Fruit fly (Drosophila melanogaster) whole organism, embryonic: ENCODE data around the gene Snx27.
A peak's percentile ranks its signal among the peaks of the same experiment; 100 is the strongest.

Experiments
- CG10209 ChIP-seq: fragments of 200-800 bp; sonication (Bioruptor generic); optimal IDR thresholded peaks from 3 replicates; lab custom pipeline; 2017; ENCODE audit warnings: missing biosample characterization, mild to moderate bottlenecking, missing genetic modification characterization, missing genetic modification reagents
- CG10267 ChIP-seq: fragments of 200-800 bp; sonication (Bioruptor generic); optimal IDR thresholded peaks from 2 replicates; lab custom pipeline; 2018; ENCODE audit warnings: missing biosample characterization, mild to moderate bottlenecking, missing genetic modification characterization, moderate library complexity
- CG10366 ChIP-seq: fragments of 200-800 bp; sonication (Bioruptor generic); IDR thresholded peaks from 2 replicates; pipeline ENCODE4 v1.3.6; 2022; ENCODE audit warnings: missing biosample characterization, missing genetic modification characterization
- CG10543 ChIP-seq: fragments of 200-800 bp; sonication (Bioruptor generic); optimal IDR thresholded peaks from 3 replicates; lab custom pipeline; 2017; ENCODE audit warnings: missing biosample characterization, mild to moderate bottlenecking, missing genetic modification characterization, moderate library complexity
- CG10959 ChIP-seq: fragments of 200-800 bp; sonication (Bioruptor generic); IDR thresholded peaks from 2 replicates; pipeline ENCODE4 v1.3.6; 2022; ENCODE audit warnings: missing biosample characterization, missing genetic modification characterization
- CG12391 ChIP-seq: fragments of 200-800 bp; sonication (Bioruptor generic); optimal IDR thresholded peaks from 3 replicates; lab custom pipeline; 2018; ENCODE audit warnings: missing biosample characterization, mild to moderate bottlenecking, missing genetic modification characterization, moderate library complexity
- CG12744 ChIP-seq: fragments of 200-800 bp; sonication (Bioruptor generic); optimal IDR thresholded peaks from 2 replicates; lab custom pipeline; 2016; ENCODE audit warnings: missing biosample characterization, missing genetic modification characterization
- CG13624 ChIP-seq: fragments of 200-800 bp; sonication (Bioruptor generic); optimal IDR thresholded peaks from 2 replicates; lab custom pipeline; 2016; ENCODE audit warnings: missing biosample characterization, missing genetic modification characterization
- CG16815 ChIP-seq: fragments of 200-800 bp; sonication (Bioruptor generic); optimal IDR thresholded peaks from 3 replicates; lab custom pipeline; 2017; ENCODE audit warnings: missing biosample characterization, mild to moderate bottlenecking, missing genetic modification characterization
- CG16863 ChIP-seq: fragments of 200-800 bp; sonication (Bioruptor generic); optimal IDR thresholded peaks from 3 replicates; lab custom pipeline; 2016; ENCODE audit warnings: missing biosample characterization, missing genetic modification characterization
- CG17186 ChIP-seq: fragments of 200-800 bp; sonication (Bioruptor generic); optimal IDR thresholded peaks from 3 replicates; lab custom pipeline; 2017; ENCODE audit warnings: missing biosample characterization, missing genetic modification reagents, missing genetic modification characterization
- CG17829 ChIP-seq: fragments of 200-800 bp; optimal IDR thresholded peaks from 2 replicates; lab custom pipeline; 2019; ENCODE audit warnings: missing biosample characterization, mild to moderate bottlenecking, missing genetic modification characterization, moderate library complexity
- CG30431 ChIP-seq: fragments of 200-800 bp; sonication (Bioruptor generic); optimal IDR thresholded peaks from 2 replicates; lab custom pipeline; 2017; ENCODE audit warnings: missing biosample characterization, missing genetic modification characterization
- CG31224 ChIP-seq: fragments of 200-800 bp; sonication (Bioruptor generic); IDR thresholded peaks from 2 replicates; pipeline ENCODE4 v1.3.6; 2022; ENCODE audit warnings: missing biosample characterization, missing genetic modification characterization
- CG34376 ChIP-seq: fragments of 200-800 bp; sonication (Bioruptor generic); optimal IDR thresholded peaks from 2 replicates; lab custom pipeline; 2018; ENCODE audit warnings: missing biosample characterization, mild to moderate bottlenecking, missing genetic modification characterization
- CG6791 ChIP-seq: fragments of 200-800 bp; sonication (Bioruptor generic); IDR thresholded peaks from 3 replicates; pipeline ENCODE4 v1.3.6; 2022; ENCODE audit warnings: missing biosample characterization, missing genetic modification characterization; ENCODE audit not compliant: partially characterized antibody
- CG6813 ChIP-seq: fragments of 200-800 bp; sonication (Bioruptor generic); optimal IDR thresholded peaks from 2 replicates; lab custom pipeline; 2017; ENCODE audit warnings: missing biosample characterization, missing genetic modification characterization, mild to moderate bottlenecking, moderate library complexity, missing genetic modification reagents
- CG7839 ChIP-seq: fragments of 200-800 bp; sonication (Bioruptor generic); optimal IDR thresholded peaks from 3 replicates; lab custom pipeline; 2018; ENCODE audit warnings: missing biosample characterization, mild to moderate bottlenecking, missing genetic modification characterization, moderate library complexity
- CG7963 ChIP-seq: fragments of 200-800 bp; sonication (Bioruptor generic); IDR thresholded peaks from 3 replicates; pipeline ENCODE4 v1.3.6; 2022; ENCODE audit warnings: missing biosample characterization, missing genetic modification characterization; ENCODE audit not compliant: partially characterized antibody
- CG8290 ChIP-seq, 3 experiments: fragments of 200-800 bp; sonication (Bioruptor generic); optimal IDR thresholded peaks; 2 replicates each; lab custom pipeline; 2016 to 2019; ENCODE audit warnings: missing biosample characterization in 3 of 3, missing genetic modification characterization in 3 of 3, mild to moderate bottlenecking in 2 of 3, moderate library complexity in 1 of 3
- CG8765 ChIP-seq: fragments of 200-800 bp; sonication (Bioruptor generic); IDR thresholded peaks from 2 replicates; pipeline ENCODE4 v1.3.6; 2022; ENCODE audit warnings: missing biosample characterization, missing genetic modification characterization
- CG9876 ChIP-seq: fragments of 200-800 bp; sonication (Bioruptor generic); optimal IDR thresholded peaks from 2 replicates; lab custom pipeline; 2016; ENCODE audit warnings: missing biosample characterization, missing genetic modification characterization
- CkIIα-i1 ChIP-seq: fragments of 200-800 bp; sonication (Bioruptor generic); IDR thresholded peaks from 2 replicates; pipeline ENCODE4 v1.3.6; 2022; ENCODE audit warnings: missing biosample characterization, missing genetic modification characterization
- H2.0 ChIP-seq: fragments of 200-800 bp; sonication (Bioruptor generic); IDR thresholded peaks from 2 replicates; pipeline ENCODE4 v1.3.6; 2022; ENCODE audit warnings: missing biosample characterization, missing genetic modification characterization
- Mad ChIP-seq: fragments of 200-800 bp; sonication (Bioruptor generic); optimal IDR thresholded peaks from 2 replicates; lab custom pipeline; 2016; ENCODE audit warnings: missing biosample characterization, missing genetic modification characterization
- Nf-YC ChIP-seq: fragments of 200-800 bp; optimal IDR thresholded peaks from 3 replicates; lab custom pipeline; 2019; ENCODE audit warnings: missing biosample characterization, mild to moderate bottlenecking, missing genetic modification characterization, moderate library complexity
- Rfx ChIP-seq: fragments of 200-800 bp; sonication (Bioruptor generic); IDR thresholded peaks from 2 replicates; pipeline ENCODE4 v1.3.6; 2022; ENCODE audit warnings: missing biosample characterization, missing genetic modification characterization
- Tbp ChIP-seq: fragments of >200 bp; optimal IDR thresholded peaks from 2 replicates; lab custom pipeline; 2018; ENCODE audit warnings: missing biosample characterization, missing genetic modification characterization
- br ChIP-seq: fragments of >200 bp; optimal IDR thresholded peaks from 2 replicates; lab custom pipeline; 2017
- cad ChIP-seq: fragments of >200 bp; optimal IDR thresholded peaks from 2 replicates; lab custom pipeline; 2017; ENCODE audit warnings: missing biosample characterization, missing genetic modification characterization
- cato ChIP-seq: fragments of 200-800 bp; sonication (Bioruptor generic); optimal IDR thresholded peaks from 2 replicates; lab custom pipeline; 2016; ENCODE audit warnings: missing biosample characterization, missing genetic modification characterization, borderline replicate concordance
- dan ChIP-seq: fragments of 200-800 bp; sonication (Bioruptor generic); IDR thresholded peaks from 2 replicates; pipeline ENCODE4 v1.3.6; 2022; ENCODE audit warnings: missing biosample characterization, missing genetic modification characterization
- dpn ChIP-seq, 2 experiments: fragments of 200-800 bp; sonication (Bioruptor generic); optimal IDR thresholded peaks; 3 replicates each; lab custom pipeline; 2016; ENCODE audit warnings: missing biosample characterization in 2 of 2, missing genetic modification characterization in 2 of 2
- esg ChIP-seq: fragments of 200-800 bp; sonication (Bioruptor generic); conservative IDR thresholded peaks from 2 replicates; pipeline ENCODE4 v1.3.6; 2022; ENCODE audit warnings: missing biosample characterization, missing genetic modification characterization
- eyg ChIP-seq: fragments of 200-800 bp; sonication (Bioruptor generic); optimal IDR thresholded peaks from 3 replicates; lab custom pipeline; 2016; ENCODE audit warnings: missing biosample characterization, missing genetic modification characterization
- gcm2 ChIP-seq: fragments of 200-800 bp; sonication (Bioruptor generic); optimal IDR thresholded peaks from 2 replicates; lab custom pipeline; 2016; ENCODE audit warnings: missing biosample characterization, missing genetic modification characterization
- gem ChIP-seq: fragments of 200-800 bp; sonication (Bioruptor generic); optimal IDR thresholded peaks from 2 replicates; lab custom pipeline; 2019; ENCODE audit warnings: missing biosample characterization, mild to moderate bottlenecking, missing genetic modification characterization, moderate library complexity
- grn ChIP-seq: fragments of 200-800 bp; sonication (Bioruptor generic); optimal IDR thresholded peaks from 3 replicates; lab custom pipeline; 2017; ENCODE audit warnings: missing biosample characterization, missing genetic modification characterization
- inv ChIP-seq: fragments of 200-800 bp; sonication (Bioruptor generic); IDR thresholded peaks from 2 replicates; pipeline ENCODE4 v1.3.6; 2022; ENCODE audit warnings: missing biosample characterization, missing genetic modification characterization; ENCODE audit not compliant: partially characterized antibody
- jigr1 ChIP-seq: fragments of 200-800 bp; sonication (Bioruptor generic); IDR thresholded peaks from 3 replicates; pipeline ENCODE4 v1.3.6; 2022; ENCODE audit warnings: missing biosample characterization, missing genetic modification characterization
- klu ChIP-seq: fragments of 200-800 bp; sonication (Bioruptor generic); IDR thresholded peaks from 2 replicates; pipeline ENCODE4 v1.3.6; 2022; ENCODE audit warnings: missing biosample characterization, missing genetic modification characterization
- lilli ChIP-seq: fragments of 200-800 bp; sonication (Bioruptor generic); optimal IDR thresholded peaks from 3 replicates; lab custom pipeline; 2016; ENCODE audit warnings: missing biosample characterization, missing genetic modification characterization
- p53 ChIP-seq: fragments of 200-800 bp; sonication (Bioruptor generic); optimal IDR thresholded peaks from 2 replicates; lab custom pipeline; 2016; ENCODE audit warnings: missing biosample characterization, missing genetic modification characterization
- rib ChIP-seq: fragments of 200-800 bp; sonication (Bioruptor generic); IDR thresholded peaks from 2 replicates; pipeline ENCODE4 v1.3.6; 2022; ENCODE audit warnings: missing biosample characterization, missing genetic modification characterization
- shn ChIP-seq: fragments of 200-800 bp; sonication (Bioruptor generic); optimal IDR thresholded peaks from 3 replicates; lab custom pipeline; 2016; ENCODE audit warnings: missing biosample characterization, missing genetic modification characterization
- sima ChIP-seq: fragments of 200-800 bp; sonication (Bioruptor generic); optimal IDR thresholded peaks from 2 replicates; lab custom pipeline; 2016; ENCODE audit warnings: missing biosample characterization, missing genetic modification characterization
- tio ChIP-seq: fragments of 200-800 bp; sonication (Bioruptor generic); optimal IDR thresholded peaks from 2 replicates; lab custom pipeline; 2017; ENCODE audit warnings: missing biosample characterization, missing genetic modification characterization, inconsistent platforms
- ttk ChIP-seq: fragments of 200-800 bp; sonication (Bioruptor generic); IDR thresholded peaks from 2 replicates; pipeline ENCODE4 v2.1.2; 2022; ENCODE audit warnings: missing biosample characterization, missing genetic modification characterization
- yki ChIP-seq: fragments of >200 bp; optimal IDR thresholded peaks from 3 replicates; lab custom pipeline; 2018

Gene Snx27

DNA sequence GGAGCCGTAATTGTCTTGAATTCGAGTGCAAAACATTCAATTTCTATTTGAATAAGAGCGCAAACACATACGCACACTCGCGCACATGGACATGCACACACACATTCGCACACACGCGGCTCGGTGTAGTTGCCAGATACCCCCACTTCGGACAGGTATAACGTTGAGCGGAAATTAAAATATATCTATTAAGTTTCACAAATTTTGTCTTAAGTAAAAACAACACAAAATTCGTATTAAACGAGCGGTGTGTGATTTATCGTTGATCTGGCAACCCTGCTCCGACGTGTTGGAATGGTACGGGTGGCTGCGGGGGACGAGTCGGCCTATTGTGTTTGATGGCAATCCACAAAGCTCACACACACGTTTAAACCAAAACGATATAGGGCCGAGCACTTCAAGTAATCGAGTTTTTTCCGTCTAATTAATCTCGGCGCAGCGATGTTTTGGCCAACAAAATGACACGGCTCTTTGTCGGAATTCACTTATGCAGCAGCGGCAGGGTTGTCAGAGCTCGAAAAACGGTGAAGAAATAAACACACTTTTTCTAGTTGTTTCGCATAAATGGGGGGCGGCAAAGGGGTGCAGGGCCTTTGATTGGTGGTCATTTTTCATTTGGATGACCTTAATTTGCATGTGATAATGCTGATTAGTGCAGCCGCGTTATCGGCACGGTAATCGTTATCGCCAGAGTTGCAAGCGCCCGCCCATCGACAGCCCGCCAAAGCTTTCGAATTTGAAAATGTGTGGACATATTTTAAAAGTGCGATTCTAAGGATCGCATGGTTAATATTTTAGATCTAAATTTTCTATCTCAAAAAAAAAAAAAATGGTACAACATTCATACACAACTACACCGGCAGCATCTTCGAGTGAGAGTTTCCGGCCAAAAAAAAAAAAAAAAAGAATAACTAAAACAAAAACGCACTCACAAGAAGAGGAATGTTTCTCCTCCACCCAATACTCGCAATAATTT, 8.3 kb upstream of the Snx27 start (continued):
- TF ChIP-seq CG6813 (GFP tag; lab: Kevin White, UChicago) (peak; percentile 59), Rfx (GFP tag; lab: Robert Waterston, UW) (peak; percentile 90), gem (tag; lab: Kevin White, UChicago) (peak; percentile 83), jigr1 (GFP tag; lab: Robert Waterston, UW) (no peak), CG13624 (GFP tag; lab: Kevin White, UChicago) (peak; percentile 53), CG10366 (GFP tag; lab: Robert Waterston, UW) (peak; percentile 80), eyg (GFP tag; lab: Kevin White, UChicago) (no peak), tio (GFP tag; lab: Kevin White, UChicago) (peak; percentile 57), CG8765 (peak; percentile 46; the same call in 1 of the 2 replicates), CG16815 (GFP tag; lab: Kevin White, UChicago) (peak; percentile 46), CG12391 (tag; lab: Kevin White, UChicago) (peak; percentile 71), CG10209 (GFP tag; lab: Kevin White, UChicago) (peak; percentile 72), sima (GFP tag; lab: Kevin White, UChicago) (no peak), CG12744 (GFP tag; lab: Kevin White, UChicago) (peak; percentile 7), Nf-YC (peak; percentile 68), CG31224 (GFP tag; lab: Robert Waterston, UW) (peak; percentile 56), CG7963 (GFP tag; lab: Robert Waterston, UW) (peak; percentile 65), H2.0 (GFP tag; lab: Robert Waterston, UW) (peak; percentile 84), CG9876 (GFP tag; lab: Kevin White, UChicago) (no peak), CG6791 (GFP tag; lab: Robert Waterston, UW) (peak; percentile 51; the same call in 1 of the 3 replicates), p53 (GFP tag; lab: Kevin White, UChicago) (no peak), ttk (GFP tag; lab: Robert Waterston, UW) (peak; percentile 52; the same call in 1 of the 2 replicates), CG17186 (GFP tag; lab: Kevin White, UChicago) (peak; percentile 45), CG8290 (GFP tag; optimal IDR thresholded peaks at IDR 0.05; lab: Kevin White, UChicago) (no peak), CG8290 (tag; optimal IDR thresholded peaks at IDR 0.05; lab: Kevin White, UChicago) (peak in 1 of 2 experiments; percentile 97), br (lab: Kevin White, UChicago) (no peak), CG7839 (tag; lab: Kevin White, UChicago) (peak; percentile 78), dpn (GFP tag; optimal IDR thresholded peaks at IDR 0.05; lab: Kevin White, UChicago) (peak; percentile 51 to 55), dan (GFP tag; lab: Robert Waterston, UW) (no peak), CG16863 (peak; percentile 22), CG17829 (tag; lab: Kevin White, UChicago) (peak; percentile 69), esg (GFP tag; lab: Robert Waterston, UW) (peak; percentile 77), lilli (GFP tag; lab: Kevin White, UChicago) (peak; percentile 76), inv (GFP tag; lab: Robert Waterston, UW) (no peak), CkIIα-i1 (GFP tag; lab: Robert Waterston, UW) (no peak), Mad (GFP tag; lab: Kevin White, UChicago) (peak; percentile 9), CG10543 (GFP tag; lab: Kevin White, UChicago) (peak; percentile 79), CG30431 (GFP tag; lab: Kevin White, UChicago) (peak; percentile 67), Tbp (no peak), shn (GFP tag; lab: Kevin White, UChicago) (peak; percentile 25), rib (GFP tag; lab: Robert Waterston, UW) (no peak), grn (no peak), yki (lab: Kevin White, UChicago) (no peak), cato (GFP tag; lab: Kevin White, UChicago) (no peak), CG10959 (GFP tag; lab: Robert Waterston, UW) (no peak), cad (GFP tag; lab: Kevin White, UChicago) (no peak), gcm2 (peak; percentile 63), klu (GFP tag; lab: Robert Waterston, UW) (peak; percentile 65), CG34376 (GFP tag; lab: Kevin White, UChicago) (peak; percentile 55), CG10267 (tag; lab: Kevin White, UChicago) (peak; percentile 23)
